Worm (Caenorhabditis elegans): ENCODE measurements around the gene nhr-52.
"Not testable (repeated sequence)": the region's sequence is repeated elsewhere in the genome, so short reads cannot be mapped to it uniquely, and the experiment has no call there.

The nhr-52 gene

DNA sequence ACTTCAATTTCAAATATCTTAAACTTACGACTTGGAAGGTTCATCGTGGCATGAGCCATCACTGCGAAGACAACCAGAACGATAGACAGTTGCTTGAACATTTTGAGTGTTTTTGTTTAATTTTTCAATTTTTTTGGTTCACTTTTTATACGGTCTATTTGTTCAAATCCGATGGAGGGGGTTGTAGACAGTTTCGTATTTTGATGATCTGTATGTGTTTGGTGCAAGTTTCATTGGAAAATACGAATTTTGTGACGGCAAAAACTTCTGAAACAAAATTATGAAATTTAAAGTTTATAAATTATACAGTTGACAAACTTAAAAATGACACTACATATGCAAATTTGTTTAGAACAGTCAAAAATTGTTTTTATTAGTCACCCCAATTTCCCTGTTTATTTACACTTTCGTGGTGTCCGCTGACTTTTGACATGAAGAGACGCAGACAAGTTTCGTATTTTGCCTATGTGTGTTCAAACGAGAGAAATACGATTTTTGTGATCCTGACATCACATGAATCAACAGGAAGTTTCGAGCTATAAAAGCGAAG lies 29.7 kb upstream of the nhr-52 start, which contains the start of the genes C55A1.7 and C55A1.6:
C55A1.7 (minus strand) TSS at position 101 of the 550 bp plus-strand sequence.
C55A1.6 (plus strand) TSS at position 500 of the 550 bp plus-strand sequence.
- not testable (repeated sequence) for TF ChIP-seq snpc-4 (GFP tag; optimal IDR thresholded peaks at IDR 0.05); snpc-4 (tag; optimal IDR thresholded peaks at IDR 0.05); hmg-1.2 (GFP tag; IDR thresholded peaks at IDR 0.05); ztf-6 (GFP tag; IDR thresholded peaks at IDR 0.05)

DNA sequence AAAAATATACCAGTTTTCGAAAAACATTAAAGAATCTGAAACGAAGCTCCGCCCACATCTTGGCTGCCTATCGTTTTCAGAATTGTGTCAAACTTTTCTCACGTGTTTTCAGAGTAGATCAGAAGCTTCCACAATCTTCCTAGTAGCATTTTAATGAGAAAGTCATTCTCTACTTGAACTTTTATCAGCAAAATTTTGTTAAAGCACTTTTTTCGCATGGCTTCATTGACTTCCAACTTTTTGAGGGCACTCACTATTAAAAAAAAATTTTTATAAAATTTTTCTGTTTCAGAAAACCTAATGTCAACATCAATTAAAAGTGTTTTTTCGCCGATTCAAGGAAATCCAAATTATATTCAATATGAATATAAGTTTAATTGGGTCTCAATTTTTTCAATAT lies 27.2 kb upstream of the nhr-52 start, which contains the start of gene sru-42:
sru-42 (plus strand) TSS at position 301 of the 400 bp plus-strand sequence.
- TF ChIP-seq akir-1 (GFP tag; optimal IDR thresholded peaks at IDR 0.05), result no peak
- TF ChIP-seq rec-8 (tag; optimal IDR thresholded peaks at IDR 0.05), result no peak
- TF ChIP-seq ceh-79 (tag; optimal IDR thresholded peaks at IDR 0.05), result no peak
- no peak for TF ChIP-seq cebp-2 (GFP tag; IDR thresholded peaks at IDR 0.05)
- TF ChIP-seq dpl-1 (GFP tag; optimal IDR thresholded peaks at IDR 0.05), result no peak

DNA sequence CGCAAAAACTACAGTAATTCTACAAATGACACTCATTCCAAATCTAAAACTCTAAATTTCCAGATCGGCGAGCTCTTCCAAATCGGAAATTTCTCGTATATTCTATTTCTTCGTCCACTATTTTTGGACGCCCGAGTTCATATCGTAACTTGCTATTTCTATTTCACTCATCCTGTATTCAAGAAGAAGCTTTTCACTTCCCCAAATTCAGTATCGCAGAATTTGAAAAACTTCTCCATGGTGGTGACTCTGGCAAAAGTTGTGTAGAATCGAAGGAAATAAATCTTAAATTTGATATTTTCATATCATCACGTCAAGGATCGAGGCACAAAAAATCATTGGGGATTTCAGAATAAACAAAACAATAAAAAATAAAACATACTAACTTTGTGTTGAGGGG lies 25.2 kb upstream of the nhr-52 start:
- TF ChIP-seq attf-3 (GFP tag; conservative IDR thresholded peaks at IDR 0.05) (0 out of 2 replicates have a peak, but pooled peaks have one; percentile 27), lin-35 (GFP tag; optimal IDR thresholded peaks at IDR 0.05) (no peak), attf-6 (GFP tag; IDR thresholded peaks at IDR 0.05) (0 out of 2 replicates have a peak, but pooled peaks have one; percentile 15), ekl-4 (GFP tag; IDR thresholded peaks at IDR 0.05) (peak; percentile 49; the same call in 1 of the 2 replicates), ceh-91 (GFP tag; IDR thresholded peaks at IDR 0.05) (no peak), Y67H2A.10 (GFP tag; conservative IDR thresholded peaks at IDR 0.05) (no peak), cebp-1 (GFP tag; IDR thresholded peaks at IDR 0.05) (no peak), cebp-1 (tag; optimal IDR thresholded peaks at IDR 0.05) (peak; percentile 42)

DNA sequence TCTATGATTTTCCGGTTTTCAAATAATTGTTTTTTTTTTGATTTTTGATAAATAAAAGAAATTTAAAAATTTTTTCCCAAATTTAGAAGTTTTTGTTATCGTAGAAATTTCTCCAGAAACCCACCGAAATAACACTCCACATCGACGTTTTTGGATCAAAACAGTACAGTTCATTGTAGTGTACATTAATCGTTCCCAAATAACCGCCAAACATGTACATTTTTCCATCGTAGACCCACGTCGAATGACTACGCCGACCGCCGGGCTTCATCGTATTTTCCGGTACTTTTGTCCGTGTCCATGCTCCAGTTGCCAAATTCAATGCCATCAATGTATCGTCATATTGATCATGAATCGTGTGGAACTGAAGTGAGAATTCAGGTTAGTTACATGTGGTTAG lies 23.2 kb upstream of the nhr-52 start, which contains the start of gene F53E4.2:
F53E4.2 (plus strand) TSS at position 301 of the 400 bp plus-strand sequence.
- no peak for TF ChIP-seq somi-1 (GFP tag; optimal IDR thresholded peaks at IDR 0.05)
- no peak for TF ChIP-seq let-526 (GFP tag; IDR thresholded peaks at IDR 0.05)
- TF ChIP-seq madf-6 (GFP tag; IDR thresholded peaks at IDR 0.05), result no peak
- no peak for TF ChIP-seq F49E8.2 (tag; optimal IDR thresholded peaks at IDR 0.05; ENCODE audit: insufficient read depth)
- no peak for TF ChIP-seq Y53F4B.3 (GFP tag; IDR thresholded peaks at IDR 0.05)
- no peak for TF ChIP-seq nhr-120 (GFP tag; IDR thresholded peaks at IDR 0.05)
- TF ChIP-seq madf-10 (tag; optimal IDR thresholded peaks at IDR 0.05), result no peak
- TF ChIP-seq mcd-1 (GFP tag; IDR thresholded peaks at IDR 0.05), result no peak
- TF ChIP-seq nfyb-1 (GFP tag; IDR thresholded peaks at IDR 0.05), result no peak
- no peak for TF ChIP-seq madf-8 (GFP tag; conservative IDR thresholded peaks at IDR 0.05)
- no peak for TF ChIP-seq snpc-1.1 (tag; optimal IDR thresholded peaks at IDR 0.05; ENCODE audit: insufficient read depth)
- no peak for TF ChIP-seq ceh-40 (GFP tag; IDR thresholded peaks at IDR 0.05)
- TF ChIP-seq cebp-2 (GFP tag; IDR thresholded peaks at IDR 0.05), result no peak

DNA sequence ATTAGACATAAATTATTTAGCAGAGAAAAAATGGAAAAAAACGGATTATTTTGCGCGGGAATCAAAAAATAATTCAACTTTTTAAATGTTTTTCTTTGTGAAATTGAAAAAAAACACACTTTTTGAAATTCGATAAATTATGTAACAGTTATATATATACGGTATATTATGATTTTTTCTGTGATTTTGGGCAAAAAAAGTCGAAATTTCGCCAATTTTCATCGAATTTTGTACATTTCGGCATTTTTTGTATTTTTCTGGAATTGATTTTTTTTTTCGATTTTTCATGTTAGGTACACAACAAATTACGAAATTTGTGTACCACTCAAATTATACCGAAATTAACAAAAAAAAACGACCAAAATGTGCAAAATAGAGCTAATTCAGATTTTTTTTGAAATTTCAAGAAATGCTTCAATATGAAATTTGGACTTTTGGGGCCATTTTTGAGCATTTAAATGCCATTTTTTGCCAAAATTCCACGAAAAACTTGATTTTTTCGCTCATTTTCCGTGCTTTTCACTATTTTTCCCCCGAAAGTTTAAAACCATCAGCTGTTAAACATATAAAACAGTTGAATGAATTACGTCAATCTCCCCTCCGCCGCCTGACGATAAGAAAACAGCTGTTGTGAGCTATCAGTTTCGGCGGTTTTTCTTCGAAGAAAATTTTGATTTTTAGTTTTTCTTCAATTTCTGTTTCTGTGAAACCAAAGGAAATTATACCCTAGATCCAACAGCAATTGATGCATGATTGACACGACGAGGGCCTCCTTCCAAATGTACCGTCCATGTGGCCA lies 18.9 kb upstream of the nhr-52 start:
- TF ChIP-seq nhr-80 (tag; optimal IDR thresholded peaks at IDR 0.05) (peak; percentile 3), egl-44 (GFP tag; IDR thresholded peaks at IDR 0.05) (no peak), let-526 (GFP tag; IDR thresholded peaks at IDR 0.05) (no peak), tbp1 (GFP tag; optimal IDR thresholded peaks at IDR 0.05) (no peak), ztf-18 (tag; optimal IDR thresholded peaks at IDR 0.05) (no peak)
